Worm (Caenorhabditis elegans): Measurements from ENCODE around the gene F17C8.9.
A peak's percentile ranks its signal among the peaks of the same experiment; 100 is the strongest.

F17C8.9 gene

ce11 chrIII:4689595-4689994, 44.6 kb upstream of the F17C8.9 start (continued):
- peak; percentile 87 for TF ChIP-seq sptf-1 (tag; optimal IDR thresholded peaks at IDR 0.05)
- TF ChIP-seq ztf-11 (tag; optimal IDR thresholded peaks at IDR 0.05) = no peak
- TF ChIP-seq blmp-1 (tag; optimal IDR thresholded peaks at IDR 0.05) = no peak
- no peak for TF ChIP-seq nhr-237 (tag; optimal IDR thresholded peaks at IDR 0.05)

ce11 chrIII:4693281-4693680, 40.9 kb upstream of the F17C8.9 start, which contains the start of gene nifk-1:
TSS of gene nifk-1 (minus strand) at chrIII:4693307.
- TF ChIP-seq mls-2 (tag; optimal IDR thresholded peaks at IDR 0.05) = no peak
- no peak for TF ChIP-seq snpc-4 (tag; optimal IDR thresholded peaks at IDR 0.05)
- TF ChIP-seq unc-120 (tag; optimal IDR thresholded peaks at IDR 0.05; ENCODE audit: poor library complexity, severe bottlenecking) = no peak
- peak; percentile 74 for TF ChIP-seq mep-1 (tag; optimal IDR thresholded peaks at IDR 0.05)
- peak; percentile 55 for TF ChIP-seq lsy-2 (tag; optimal IDR thresholded peaks at IDR 0.05)
- TF ChIP-seq ztf-11 (tag; optimal IDR thresholded peaks at IDR 0.05) = no peak
- TF ChIP-seq unc-62 (GFP tag; optimal IDR thresholded peaks at IDR 0.05) = no peak
- no peak for TF ChIP-seq tbx-8 (GFP tag; optimal IDR thresholded peaks at IDR 0.05)
- no peak for TF ChIP-seq ham-2 (GFP tag; optimal IDR thresholded peaks at IDR 0.05)
- TF ChIP-seq ceh-43 (GFP tag; optimal IDR thresholded peaks at IDR 0.05) = no peak
- peak; percentile 7 for TF ChIP-seq nhr-237 (tag; optimal IDR thresholded peaks at IDR 0.05)
- TF ChIP-seq ceh-39 (tag; optimal IDR thresholded peaks at IDR 0.05) = no peak
- no peak for TF ChIP-seq hlh-1 (tag; optimal IDR thresholded peaks at IDR 0.05)
- TF ChIP-seq lin-32 (GFP tag; optimal IDR thresholded peaks at IDR 0.05) = no peak
- no peak for TF ChIP-seq nhr-76 (tag; optimal IDR thresholded peaks at IDR 0.05)
- TF ChIP-seq nhr-28 (tag; optimal IDR thresholded peaks at IDR 0.05) = no peak
- no peak for TF ChIP-seq M03D4.4 (tag; optimal IDR thresholded peaks at IDR 0.05)
- TF ChIP-seq cnd-1 (tag; optimal IDR thresholded peaks at IDR 0.05) = no peak
- TF ChIP-seq mab-5 (tag; optimal IDR thresholded peaks at IDR 0.05) = no peak
- TF ChIP-seq bed-3 (GFP tag; optimal IDR thresholded peaks at IDR 0.05) = no peak
- TF ChIP-seq elt-1 (tag; optimal IDR thresholded peaks at IDR 0.05; ENCODE audit: borderline replicate concordance, insufficient read depth) = no peak
- TF ChIP-seq nhr-2 (tag; optimal IDR thresholded peaks at IDR 0.05) = no peak
- no peak for TF ChIP-seq sem-2 (GFP tag; optimal IDR thresholded peaks at IDR 0.05)
- TF ChIP-seq ces-1 (GFP tag; optimal IDR thresholded peaks at IDR 0.05) = no peak
- no peak for TF ChIP-seq pha-4 (tag; optimal IDR thresholded peaks at IDR 0.05)
- no peak for TF ChIP-seq zip-8 (tag; optimal IDR thresholded peaks at IDR 0.05)

- TF ChIP-seq blmp-1 (tag; optimal IDR thresholded peaks at IDR 0.05) (no peak), mls-2 (tag; optimal IDR thresholded peaks at IDR 0.05) (no peak), ztf-11 (tag; optimal IDR thresholded peaks at IDR 0.05) (no peak), unc-120 (tag; optimal IDR thresholded peaks at IDR 0.05; ENCODE audit: poor library complexity, severe bottlenecking) (no peak), tbx-8 (GFP tag; optimal IDR thresholded peaks at IDR 0.05) (no peak), sem-2 (GFP tag; optimal IDR thresholded peaks at IDR 0.05) (no peak), flh-1 (GFP tag; optimal IDR thresholded peaks at IDR 0.05) (no peak), snpc-4 (tag; optimal IDR thresholded peaks at IDR 0.05) (no peak)
Observed at ce11 chrIII:4693695-4694094, 40.5 kb upstream of the F17C8.9 start, which contains the start of gene T04A8.8. TSS of gene T04A8.8 (plus strand) at chrIII:4693995.

ce11 chrIII:4695057-4695456, 39.1 kb upstream of the F17C8.9 start, which contains the start of gene T04A8.7:
TSS of gene T04A8.7 (plus strand) at chrIII:4695357.
- TF ChIP-seq cnd-1 (tag; optimal IDR thresholded peaks at IDR 0.05) (no peak), ham-2 (GFP tag; optimal IDR thresholded peaks at IDR 0.05) (no peak), lin-32 (GFP tag; optimal IDR thresholded peaks at IDR 0.05) (no peak), mab-5 (tag; optimal IDR thresholded peaks at IDR 0.05) (no peak), bed-3 (GFP tag; optimal IDR thresholded peaks at IDR 0.05) (no peak), flh-1 (GFP tag; optimal IDR thresholded peaks at IDR 0.05) (no peak), mep-1 (tag; optimal IDR thresholded peaks at IDR 0.05) (no peak), ces-1 (GFP tag; optimal IDR thresholded peaks at IDR 0.05) (no peak), ztf-11 (tag; optimal IDR thresholded peaks at IDR 0.05) (no peak), elt-1 (tag; optimal IDR thresholded peaks at IDR 0.05; ENCODE audit: borderline replicate concordance, insufficient read depth) (no peak), mls-2 (tag; optimal IDR thresholded peaks at IDR 0.05) (no peak), nhr-76 (tag; optimal IDR thresholded peaks at IDR 0.05) (no peak), tbx-8 (GFP tag; optimal IDR thresholded peaks at IDR 0.05) (no peak), nhr-28 (tag; optimal IDR thresholded peaks at IDR 0.05) (no peak), zip-8 (tag; optimal IDR thresholded peaks at IDR 0.05) (no peak), lin-13 (tag; optimal IDR thresholded peaks at IDR 0.05) (no peak)

- TF ChIP-seq unc-120 (tag; optimal IDR thresholded peaks at IDR 0.05; ENCODE audit: poor library complexity, severe bottlenecking) (no peak), unc-62 (GFP tag; optimal IDR thresholded peaks at IDR 0.05) (no peak), hlh-1 (tag; optimal IDR thresholded peaks at IDR 0.05) (no peak), nhr-2 (tag; optimal IDR thresholded peaks at IDR 0.05) (no peak), lin-13 (tag; optimal IDR thresholded peaks at IDR 0.05) (no peak), M03D4.4 (tag; optimal IDR thresholded peaks at IDR 0.05) (no peak), nhr-28 (tag; optimal IDR thresholded peaks at IDR 0.05) (no peak), drap-1 (GFP tag; optimal IDR thresholded peaks at IDR 0.05) (no peak), ham-2 (GFP tag; optimal IDR thresholded peaks at IDR 0.05) (no peak), blmp-1 (tag; optimal IDR thresholded peaks at IDR 0.05) (no peak), nhr-76 (tag; optimal IDR thresholded peaks at IDR 0.05) (no peak), lsy-2 (tag; optimal IDR thresholded peaks at IDR 0.05) (no peak), tbx-8 (GFP tag; optimal IDR thresholded peaks at IDR 0.05) (no peak), mab-5 (tag; optimal IDR thresholded peaks at IDR 0.05) (no peak), mep-1 (tag; optimal IDR thresholded peaks at IDR 0.05) (no peak), cnd-1 (tag; optimal IDR thresholded peaks at IDR 0.05) (no peak), ceh-83 (GFP tag; optimal IDR thresholded peaks at IDR 0.05) (no peak)
Observed at ce11 chrIII:4696903-4697302, 37.3 kb upstream of the F17C8.9 start.
